Fruit fly (Drosophila melanogaster) whole organism, embryonic: ENCODE results near the gene CG12438.

ENCODE experiments used
- Abd-B ChIP-seq: fragments of 200-800 bp; sonication (Bioruptor generic); optimal IDR thresholded peaks from 2 replicates; lab custom pipeline; 2018; ENCODE audit warnings: missing biosample characterization, mild to moderate bottlenecking, missing genetic modification characterization, moderate library complexity
- B-H2 ChIP-seq: fragments of 200-800 bp; sonication (Bioruptor generic); optimal IDR thresholded peaks from 2 replicates; lab custom pipeline; 2018; ENCODE audit warnings: missing biosample characterization, mild to moderate bottlenecking, missing genetic modification characterization
- BEAF-32 ChIP-seq: fragments of 200-800 bp; sonication (Bioruptor generic); optimal IDR thresholded peaks from 3 replicates; lab custom pipeline; 2017; ENCODE audit warnings: missing biosample characterization, missing genetic modification characterization, mild to moderate bottlenecking, moderate library complexity, missing genetic modification reagents
- Blimp-1 ChIP-seq: fragments of 200-800 bp; sonication (Bioruptor generic); optimal IDR thresholded peaks from 3 replicates; lab custom pipeline; 2018; ENCODE audit warnings: missing biosample characterization, missing genetic modification characterization, mild to moderate bottlenecking, moderate library complexity, missing genetic modification reagents
- CG10462 ChIP-seq: fragments of 200-800 bp; sonication (Bioruptor generic); optimal IDR thresholded peaks from 2 replicates; lab custom pipeline; 2016; ENCODE audit warnings: missing biosample characterization, missing genetic modification characterization
- CG10543 ChIP-seq: fragments of 200-800 bp; sonication (Bioruptor generic); optimal IDR thresholded peaks from 3 replicates; lab custom pipeline; 2017; ENCODE audit warnings: missing biosample characterization, mild to moderate bottlenecking, missing genetic modification characterization, moderate library complexity
- CG11695 ChIP-seq: fragments of 200-800 bp; sonication (Bioruptor generic); IDR thresholded peaks from 3 replicates; pipeline ENCODE4 v1.3.6; 2022; ENCODE audit warnings: missing biosample characterization, missing genetic modification characterization
- CG12659 ChIP-seq: fragments of 200-800 bp; sonication (Bioruptor generic); optimal IDR thresholded peaks from 3 replicates; lab custom pipeline; 2017; ENCODE audit warnings: mild to moderate bottlenecking, missing biosample characterization, missing genetic modification reagents, missing genetic modification characterization
- CG12769 ChIP-seq: fragments of 200-800 bp; sonication (Bioruptor generic); optimal IDR thresholded peaks from 2 replicates; lab custom pipeline; 2019; ENCODE audit warnings: missing biosample characterization, mild to moderate bottlenecking, missing genetic modification characterization, moderate library complexity
- CG13287 ChIP-seq: fragments of 200-800 bp; sonication (Bioruptor generic); IDR thresholded peaks from 2 replicates; pipeline ENCODE4 v1.3.6; 2022; ENCODE audit warnings: missing biosample characterization, missing genetic modification characterization; ENCODE audit not compliant: partially characterized antibody
- CG18011 ChIP-seq: fragments of 200-800 bp; sonication (Bioruptor generic); optimal IDR thresholded peaks from 2 replicates; lab custom pipeline; 2017; ENCODE audit warnings: missing biosample characterization, missing genetic modification characterization, mild to moderate bottlenecking, moderate library complexity, missing genotype
- CG3281 ChIP-seq: fragments of 200-800 bp; sonication (Bioruptor generic); optimal IDR thresholded peaks from 3 replicates; lab custom pipeline; 2017; ENCODE audit warnings: missing biosample characterization, mild to moderate bottlenecking, missing genetic modification characterization
- CG34376 ChIP-seq: fragments of 200-800 bp; sonication (Bioruptor generic); optimal IDR thresholded peaks from 2 replicates; lab custom pipeline; 2018; ENCODE audit warnings: missing biosample characterization, mild to moderate bottlenecking, missing genetic modification characterization
- CG3847 ChIP-seq: fragments of 200-800 bp; sonication (Bioruptor generic); IDR thresholded peaks from 2 replicates; pipeline ENCODE4 v1.3.6; 2022; ENCODE audit warnings: missing biosample characterization, missing genetic modification characterization
- CG3995 ChIP-seq: fragments of 200-800 bp; sonication (Bioruptor generic); optimal IDR thresholded peaks from 3 replicates; lab custom pipeline; 2016; ENCODE audit warnings: missing biosample characterization, missing genetic modification characterization
- CG4730 ChIP-seq: fragments of 200-800 bp; sonication (Bioruptor generic); IDR thresholded peaks from 2 replicates; pipeline ENCODE4 v1.3.6; 2022; ENCODE audit warnings: missing biosample characterization, missing genetic modification characterization
- CG8281 ChIP-seq: fragments of 200-800 bp; sonication (Bioruptor generic); optimal IDR thresholded peaks from 2 replicates; lab custom pipeline; 2018; ENCODE audit warnings: missing biosample characterization, mild to moderate bottlenecking, missing genetic modification characterization, moderate library complexity
- CG8290 ChIP-seq, 3 experiments: fragments of 200-800 bp; sonication (Bioruptor generic); optimal IDR thresholded peaks; 2 replicates each; lab custom pipeline; 2016 to 2019; ENCODE audit warnings: missing biosample characterization in 3 of 3, missing genetic modification characterization in 3 of 3, mild to moderate bottlenecking in 2 of 3, moderate library complexity in 1 of 3
- CG9437 ChIP-seq: fragments of 200-800 bp; sonication (Bioruptor generic); optimal IDR thresholded peaks from 2 replicates; lab custom pipeline; 2018; ENCODE audit warnings: missing biosample characterization, mild to moderate bottlenecking, missing genetic modification characterization
- CTCF ChIP-seq: fragments of 200-800 bp; sonication (Bioruptor generic); optimal IDR thresholded peaks from 2 replicates; lab custom pipeline; 2017; ENCODE audit warnings: missing biosample characterization, mild to moderate bottlenecking, missing genetic modification characterization, moderate library complexity
- Dbx ChIP-seq: fragments of 200-800 bp; sonication (Bioruptor generic); IDR thresholded peaks from 3 replicates; pipeline ENCODE4 v1.3.6; 2022; ENCODE audit warnings: missing biosample characterization, missing genetic modification characterization
- Dp ChIP-seq: fragments of 200-800 bp; sonication (Bioruptor generic); optimal IDR thresholded peaks from 2 replicates; lab custom pipeline; 2018; ENCODE audit warnings: missing biosample characterization, mild to moderate bottlenecking, missing genetic modification characterization, moderate library complexity
- HmgZ ChIP-seq: fragments of 200-800 bp; sonication (Bioruptor generic); optimal IDR thresholded peaks from 2 replicates; lab custom pipeline; 2018; ENCODE audit warnings: missing biosample characterization, mild to moderate bottlenecking, missing genetic modification characterization
- Jarid2 ChIP-seq: fragments of 200-800 bp; sonication (Bioruptor generic); optimal IDR thresholded peaks from 3 replicates; lab custom pipeline; 2017; ENCODE audit warnings: mild to moderate bottlenecking, missing biosample characterization, missing genetic modification reagents, missing genetic modification characterization
- Lhr ChIP-seq: fragments of 200-800 bp; sonication (Bioruptor generic); optimal IDR thresholded peaks from 3 replicates; lab custom pipeline; 2017; ENCODE audit warnings: mild to moderate bottlenecking, missing biosample characterization, missing genetic modification reagents, missing genetic modification characterization
- Oli ChIP-seq: fragments of 200-800 bp; sonication (Bioruptor generic); optimal IDR thresholded peaks from 2 replicates; lab custom pipeline; 2018; ENCODE audit warnings: missing biosample characterization, mild to moderate bottlenecking, missing genetic modification characterization, moderate library complexity
- Pdp1 ChIP-seq, 2 experiments: fragments of 200-800 bp; sonication (Bioruptor generic); optimal IDR thresholded peaks; 3 replicates each; lab custom pipeline; 2016; ENCODE audit warnings: missing biosample characterization in 2 of 2, missing genetic modification characterization in 2 of 2, mild to moderate bottlenecking in 1 of 2, moderate library complexity in 1 of 2
- Trl ChIP-seq, 3 experiments: fragments of >200 bp in 2 of 3; fragments of 200-800 bp in 1 of 3; sonication (Bioruptor generic) in 1 of 3; optimal IDR thresholded peaks; 2 replicates in 1 of 3; 3 replicates in 2 of 3; lab custom pipeline; 2016 to 2017; ENCODE audit warnings: missing biosample characterization in 1 of 3, missing genetic modification characterization in 1 of 3
- ci ChIP-seq: fragments of 200-800 bp; sonication (Bioruptor generic); IDR thresholded peaks from 3 replicates; pipeline ENCODE4 v1.3.6; 2022; ENCODE audit warnings: missing biosample characterization, missing genetic modification characterization
- corto ChIP-seq: fragments of 200-800 bp; sonication (Bioruptor generic); optimal IDR thresholded peaks from 2 replicates; lab custom pipeline; 2016; ENCODE audit warnings: missing biosample characterization, mild to moderate bottlenecking, missing genetic modification characterization, moderate library complexity
- en ChIP-seq: fragments of 200-800 bp; sonication (Bioruptor generic); optimal IDR thresholded peaks from 2 replicates; lab custom pipeline; 2016; ENCODE audit warnings: missing biosample characterization, missing genetic modification characterization
- exex ChIP-seq: fragments of 200-800 bp; sonication (Bioruptor generic); optimal IDR thresholded peaks from 4 replicates; lab custom pipeline; 2018; ENCODE audit warnings: missing biosample characterization, mild to moderate bottlenecking, missing genetic modification characterization, moderate library complexity
- grn ChIP-seq: fragments of 200-800 bp; sonication (Bioruptor generic); optimal IDR thresholded peaks from 3 replicates; lab custom pipeline; 2017; ENCODE audit warnings: missing biosample characterization, missing genetic modification characterization
- gro ChIP-seq: fragments of 200-800 bp; sonication (Bioruptor generic); optimal IDR thresholded peaks from 2 replicates; lab custom pipeline; 2016; ENCODE audit warnings: missing biosample characterization, missing genetic modification characterization
- ind ChIP-seq: fragments of 200-800 bp; sonication (Bioruptor generic); optimal IDR thresholded peaks from 3 replicates; lab custom pipeline; 2016; ENCODE audit warnings: missing biosample characterization, missing genetic modification characterization
- kah ChIP-seq: fragments of 200-800 bp; sonication (Bioruptor generic); optimal IDR thresholded peaks from 2 replicates; lab custom pipeline; 2018; ENCODE audit warnings: missing biosample characterization, mild to moderate bottlenecking, missing genetic modification characterization
- lab ChIP-seq: fragments of 200-800 bp; sonication (Bioruptor generic); optimal IDR thresholded peaks from 3 replicates; lab custom pipeline; 2017; ENCODE audit warnings: missing biosample characterization, missing genetic modification characterization, mild to moderate bottlenecking, moderate library complexity, missing genetic modification reagents
- nmo ChIP-seq: fragments of 200-800 bp; sonication (Bioruptor generic); optimal IDR thresholded peaks from 2 replicates; lab custom pipeline; 2018; ENCODE audit warnings: missing biosample characterization, mild to moderate bottlenecking, missing genetic modification characterization, moderate library complexity
- nom ChIP-seq: fragments of 200-800 bp; sonication (Bioruptor generic); optimal IDR thresholded peaks from 2 replicates; lab custom pipeline; 2017; ENCODE audit warnings: missing biosample characterization, missing genetic modification characterization, mild to moderate bottlenecking, moderate library complexity, missing genetic modification reagents
- ro ChIP-seq: fragments of 200-800 bp; sonication (Bioruptor generic); IDR thresholded peaks from 2 replicates; pipeline ENCODE4 v1.3.6; 2022; ENCODE audit warnings: missing biosample characterization, missing genetic modification characterization
- sd ChIP-seq: fragments of 200-800 bp; sonication (Bioruptor generic); optimal IDR thresholded peaks from 3 replicates; lab custom pipeline; 2018; ENCODE audit warnings: missing biosample characterization, mild to moderate bottlenecking, missing genetic modification characterization, moderate library complexity
- shn ChIP-seq: fragments of 200-800 bp; sonication (Bioruptor generic); optimal IDR thresholded peaks from 3 replicates; lab custom pipeline; 2016; ENCODE audit warnings: missing biosample characterization, missing genetic modification characterization
- stwl ChIP-seq: fragments of 200-800 bp; sonication (Bioruptor generic); optimal IDR thresholded peaks from 3 replicates; lab custom pipeline; 2018; ENCODE audit warnings: missing biosample characterization, mild to moderate bottlenecking, missing genetic modification characterization, moderate library complexity
- tna ChIP-seq: fragments of 200-800 bp; sonication (Bioruptor generic); IDR thresholded peaks from 2 replicates; pipeline ENCODE4 v1.3.6; 2022; ENCODE audit warnings: missing biosample characterization, missing genetic modification characterization; ENCODE audit not compliant: partially characterized antibody
- z ChIP-seq: fragments of 200-800 bp; sonication (Bioruptor generic); IDR thresholded peaks from 3 replicates; pipeline ENCODE4 v1.3.6; 2022; ENCODE audit warnings: missing biosample characterization, missing genetic modification characterization

The CG12438 gene

DNA sequence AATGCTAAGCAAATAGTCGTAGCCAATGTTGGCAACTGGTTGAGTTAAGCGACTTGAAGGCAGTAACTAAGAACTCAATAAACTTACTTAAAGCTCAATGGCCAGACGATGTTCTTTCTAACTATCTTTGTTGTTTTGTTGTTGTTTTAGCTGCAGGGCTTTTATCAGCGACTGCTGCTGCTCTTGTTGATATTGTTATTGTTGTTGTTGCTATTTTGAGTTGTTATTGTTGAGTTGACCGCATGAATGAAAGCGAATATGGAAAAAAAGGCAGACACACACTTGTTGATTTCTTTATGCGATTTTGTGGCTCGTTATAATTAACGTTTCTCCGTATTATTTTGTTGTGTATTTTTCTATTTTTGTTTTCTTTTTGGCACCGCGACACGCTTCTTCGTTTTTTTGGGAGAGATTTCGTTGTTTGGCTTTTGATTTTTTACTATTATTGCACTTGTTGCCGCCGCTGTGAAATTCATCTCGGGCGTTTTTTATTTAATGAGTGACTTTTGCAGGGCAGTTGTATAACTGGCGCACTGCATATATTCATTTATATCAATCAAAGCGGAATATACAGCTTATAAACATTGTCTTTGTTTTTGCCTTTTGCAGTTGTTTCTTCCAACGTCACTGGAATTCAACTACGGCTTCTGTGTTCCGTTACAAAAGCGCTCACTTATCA, 43.5 kb upstream of the CG12438 start (continued):
- TF ChIP-seq en (GFP tag; lab: Kevin White, UChicago): no peak
- peak; percentile 21 for TF ChIP-seq B-H2 (GFP tag; lab: Kevin White, UChicago)
- TF ChIP-seq CG8281 (tag; lab: Kevin White, UChicago): peak; percentile 84
- TF ChIP-seq Jarid2 (GFP tag; lab: Kevin White, UChicago): peak; percentile 9
- peak; percentile 21 for TF ChIP-seq kah (GFP tag; lab: Kevin White, UChicago)
- TF ChIP-seq Blimp-1 (GFP tag; lab: Kevin White, UChicago): peak; percentile 9
- no peak for TF ChIP-seq Dbx (GFP tag; lab: Robert Waterston, UW)
- no peak for TF ChIP-seq CG3281 (GFP tag; lab: Kevin White, UChicago)
- TF ChIP-seq lab: no peak
- no peak for TF ChIP-seq ind (GFP tag; lab: Kevin White, UChicago)
- no peak for TF ChIP-seq shn
- no peak for TF ChIP-seq corto (GFP tag; lab: Kevin White, UChicago)

DNA sequence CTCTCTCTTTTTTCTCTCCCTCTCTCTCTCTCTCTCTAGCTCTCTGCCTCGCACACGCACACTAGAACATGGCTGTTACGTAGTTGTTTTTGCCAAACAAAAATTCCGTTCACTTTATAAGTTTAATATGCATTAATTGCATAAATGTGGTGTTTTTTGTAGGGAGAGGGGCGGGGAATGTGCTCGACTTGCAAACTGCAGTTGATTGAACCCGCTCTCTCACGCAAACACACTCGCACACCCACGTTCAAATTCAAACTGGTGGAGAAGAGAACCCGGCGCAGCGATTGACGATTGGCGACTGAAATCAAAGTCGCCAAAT, 43.0 kb upstream of the CG12438 start:
- peak in 1 of 2 experiments; percentile 87 for TF ChIP-seq Pdp1 (GFP tag; optimal IDR thresholded peaks at IDR 0.05; lab: Kevin White, UChicago)
- no peak for TF ChIP-seq ro
- TF ChIP-seq Trl (optimal IDR thresholded peaks at IDR 0.05; lab: Kevin White, UChicago): peak; percentile 77 to 94
- TF ChIP-seq Trl (GFP tag; optimal IDR thresholded peaks at IDR 0.05; lab: Kevin White, UChicago): no peak
- peak; percentile 38 for TF ChIP-seq CG10543 (GFP tag; lab: Kevin White, UChicago)
- peak; percentile 38 for TF ChIP-seq nom
- no peak for TF ChIP-seq CG18011 (GFP tag; lab: Kevin White, UChicago)
- TF ChIP-seq sd (tag; lab: Kevin White, UChicago): peak; percentile 32
- peak; percentile 57; the same call in 1 of the 3 replicates for TF ChIP-seq z (GFP tag; lab: Robert Waterston, UW)

DNA sequence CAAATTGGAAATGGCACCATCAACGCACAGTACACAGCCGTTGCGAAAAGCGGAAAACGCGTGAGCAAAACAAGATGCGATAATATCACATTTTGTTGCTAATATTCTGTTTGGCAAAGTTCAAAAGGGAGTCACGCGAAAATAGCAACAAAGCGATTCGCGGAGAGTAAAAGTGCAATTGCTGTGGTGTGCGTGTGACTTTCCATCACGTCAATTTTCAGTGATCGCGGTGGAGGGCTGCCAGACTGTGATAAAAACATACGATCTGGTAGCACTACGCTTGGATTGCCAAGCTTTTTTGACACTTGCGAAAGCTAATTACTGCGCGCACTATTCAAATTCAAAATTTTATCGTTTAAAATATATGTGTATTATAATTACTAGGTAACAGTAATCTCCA, 42.7 kb upstream of the CG12438 start, which contains the start of gene Hnf4:
Gene Hnf4, minus strand, starts transcription at position 199 of the 400 bp plus-strand sequence.
- peak; percentile 93 for TF ChIP-seq Dp (GFP tag; lab: Kevin White, UChicago)
- peak; percentile 24 for TF ChIP-seq grn
- TF ChIP-seq CG8290 (GFP tag; optimal IDR thresholded peaks at IDR 0.05; lab: Kevin White, UChicago): no peak
- peak in 1 of 2 experiments; percentile 30 for TF ChIP-seq CG8290 (tag; optimal IDR thresholded peaks at IDR 0.05; lab: Kevin White, UChicago)
- peak; percentile 62 for TF ChIP-seq Blimp-1 (GFP tag; lab: Kevin White, UChicago)
- peak; percentile 53 for TF ChIP-seq CG3995
- TF ChIP-seq gro (GFP tag; lab: Kevin White, UChicago): no peak
- TF ChIP-seq nmo (GFP tag; lab: Kevin White, UChicago): peak; percentile 4
- TF ChIP-seq Abd-B (GFP tag; lab: Kevin White, UChicago): peak; percentile 5
- TF ChIP-seq CTCF (GFP tag; lab: Kevin White, UChicago): peak; percentile 20
- peak; percentile 19 for TF ChIP-seq stwl (tag; lab: Kevin White, UChicago)
- no peak for TF ChIP-seq CG11695 (GFP tag; lab: Robert Waterston, UW)
- TF ChIP-seq BEAF-32 (GFP tag; lab: Kevin White, UChicago): peak; percentile 23
- peak; percentile 88 for TF ChIP-seq CG9437 (GFP tag; lab: Kevin White, UChicago)
- TF ChIP-seq Oli (tag; lab: Kevin White, UChicago): no peak
- peak; percentile 32 for TF ChIP-seq CG12769 (tag; lab: Kevin White, UChicago)
- TF ChIP-seq CG3847 (GFP tag; lab: Robert Waterston, UW): peak; percentile 73
- peak; percentile 34; the same call in 1 of the 2 replicates for TF ChIP-seq CG13287 (GFP tag; lab: Robert Waterston, UW)
- TF ChIP-seq HmgZ (tag; lab: Kevin White, UChicago): peak; percentile 68
- peak; percentile 39 for TF ChIP-seq Lhr (GFP tag; lab: Kevin White, UChicago)
- TF ChIP-seq CG34376 (GFP tag; lab: Kevin White, UChicago): peak; percentile 33
- peak; percentile 53 for TF ChIP-seq exex (tag; lab: Kevin White, UChicago)
- TF ChIP-seq CG4730 (GFP tag; lab: Robert Waterston, UW): no peak
- no peak for TF ChIP-seq CG10462 (GFP tag; lab: Kevin White, UChicago)
- 0 out of 2 replicates have a peak, but pooled peaks have one; percentile 42 for TF ChIP-seq tna
- TF ChIP-seq ci: 0 out of 3 replicates have a peak, but pooled peaks have one; percentile 21
- TF ChIP-seq CG12659 (GFP tag; lab: Kevin White, UChicago): peak; percentile 35
